Worm (Caenorhabditis elegans) whole organism, midembryonic: ENCODE data around the gene C24H10.2.
A peak's percentile ranks its signal among the peaks of the same experiment; 100 is the strongest.

Experiments used
- T22C8.4 ChIP-seq: fragments of 200-800 bp; sonication (Bioruptor generic); IDR thresholded peaks from 2 replicates; pipeline ENCODE4 v1.3.6; 2022; ENCODE audit warnings: missing genetic modification characterization, missing compliant biosample characterization
- cog-1 ChIP-seq: sonication (generic microtip); optimal IDR thresholded peaks from 2 replicates; lab custom pipeline; 2016; ENCODE audit warnings: missing genetic modification characterization, missing compliant biosample characterization
- flt-1 ChIP-seq: fragments of 200-800 bp; sonication (Bioruptor generic); IDR thresholded peaks from 2 replicates; pipeline ENCODE4 v1.3.6; 2022; ENCODE audit warnings: missing genetic modification characterization, missing compliant biosample characterization
- klf-2 ChIP-seq: fragments of 200-800 bp; sonication (Bioruptor generic); conservative IDR thresholded peaks from 2 replicates; pipeline ENCODE4 v1.3.6; 2022; ENCODE audit warnings: missing genetic modification reagents, missing genetic modification characterization, missing compliant biosample characterization
- med-1 ChIP-seq: sonication (generic microtip); optimal IDR thresholded peaks from 2 replicates; lab custom pipeline; 2017; ENCODE audit warnings: missing genetic modification characterization, mild to moderate bottlenecking, missing compliant biosample characterization, antibody characterized with exemption, missing genetic modification reagents; ENCODE audit not compliant: insufficient read depth
- ref-1 ChIP-seq: fragments of 200-800 bp; sonication (Bioruptor generic); conservative IDR thresholded peaks from 2 replicates; pipeline ENCODE4 v1.3.6; 2022; ENCODE audit warnings: missing genetic modification reagents, missing genetic modification characterization, missing compliant biosample characterization
- tab-1 ChIP-seq: fragments of 200-800 bp; sonication (Bioruptor generic); IDR thresholded peaks from 2 replicates; pipeline ENCODE4 v1.3.6; 2022; ENCODE audit warnings: missing genetic modification characterization, missing compliant biosample characterization
- ztf-23 ChIP-seq: fragments of 200-800 bp; sonication (Bioruptor generic); IDR thresholded peaks from 2 replicates; pipeline ENCODE4 v1.3.6; 2022; ENCODE audit warnings: missing genetic modification reagents, missing genetic modification characterization, missing compliant biosample characterization
- ztf-29 ChIP-seq: fragments of 200-800 bp; sonication (Bioruptor generic); IDR thresholded peaks from 2 replicates; pipeline ENCODE4 v1.3.6; 2022; ENCODE audit warnings: missing genetic modification reagents, missing genetic modification characterization, missing compliant biosample characterization

Gene C24H10.2

ce11 chrX:5085465-5085864 lies 21.1 kb downstream of the C24H10.2 start:
- peak; percentile 96 for TF ChIP-seq T22C8.4 (GFP tag; lab: Robert Waterston, UW)
- TF ChIP-seq med-1 (GFP tag; lab: Kevin White, UChicago): peak; percentile 82
- peak; percentile 97 for TF ChIP-seq flt-1 (GFP tag; lab: Robert Waterston, UW)
- TF ChIP-seq klf-2: peak; percentile 96
- TF ChIP-seq ztf-29 (GFP tag; lab: Robert Waterston, UW): peak; percentile 99
- peak; percentile 97 for TF ChIP-seq ztf-23 (GFP tag; lab: Robert Waterston, UW)
- TF ChIP-seq tab-1 (GFP tag; lab: Robert Waterston, UW): peak; percentile 97
- TF ChIP-seq ref-1 (GFP tag; lab: Robert Waterston, UW): peak; percentile 90
- TF ChIP-seq cog-1 (tag; lab: Kevin White, UChicago): peak; percentile 99

- TF ChIP-seq T22C8.4 (GFP tag; lab: Robert Waterston, UW) (no peak), ztf-23 (GFP tag; lab: Robert Waterston, UW) (no peak), ref-1 (GFP tag; lab: Robert Waterston, UW) (no peak), tab-1 (GFP tag; lab: Robert Waterston, UW) (no peak), klf-2 (no peak)
Observed at ce11 chrX:5086212-5086611, 21.8 kb downstream of the C24H10.2 start.

ce11 chrX:5087366-5087891 lies 23.0 kb downstream of the C24H10.2 start, which contains the start of gene pnk-4:
pnk-4 (plus strand) TSS chrX:5087841.
- TF ChIP-seq ztf-23 (GFP tag; lab: Robert Waterston, UW): no peak
- TF ChIP-seq cog-1 (tag; lab: Kevin White, UChicago): no peak
- no peak for TF ChIP-seq ref-1 (GFP tag; lab: Robert Waterston, UW)
- TF ChIP-seq T22C8.4 (GFP tag; lab: Robert Waterston, UW): no peak
- TF ChIP-seq klf-2: no peak
- TF ChIP-seq med-1 (GFP tag; lab: Kevin White, UChicago): no peak
- no peak for TF ChIP-seq flt-1 (GFP tag; lab: Robert Waterston, UW)
- TF ChIP-seq tab-1 (GFP tag; lab: Robert Waterston, UW): no peak
- no peak for TF ChIP-seq ztf-29 (GFP tag; lab: Robert Waterston, UW)

ce11 chrX:5093997-5094396 lies 29.6 kb downstream of the C24H10.2 start:
- TF ChIP-seq klf-2: no peak
- no peak for TF ChIP-seq med-1 (GFP tag; lab: Kevin White, UChicago)
- TF ChIP-seq T22C8.4 (GFP tag; lab: Robert Waterston, UW): no peak
- no peak for TF ChIP-seq ztf-23 (GFP tag; lab: Robert Waterston, UW)
- no peak for TF ChIP-seq ref-1 (GFP tag; lab: Robert Waterston, UW)
- TF ChIP-seq flt-1 (GFP tag; lab: Robert Waterston, UW): no peak

ce11 chrX:5096967-5097366 lies 32.6 kb downstream of the C24H10.2 start, which contains the start of gene acn-1:
acn-1 (minus strand) TSS chrX:5097067.
- TF ChIP-seq T22C8.4 (GFP tag; lab: Robert Waterston, UW) (no peak), klf-2 (no peak), ztf-29 (GFP tag; lab: Robert Waterston, UW) (no peak), med-1 (GFP tag; lab: Kevin White, UChicago) (no peak)

- TF ChIP-seq flt-1 (GFP tag; lab: Robert Waterston, UW) (no peak), klf-2 (no peak), ztf-23 (GFP tag; lab: Robert Waterston, UW) (no peak), ref-1 (GFP tag; lab: Robert Waterston, UW) (no peak), ztf-29 (GFP tag; lab: Robert Waterston, UW) (no peak), T22C8.4 (GFP tag; lab: Robert Waterston, UW) (no peak), cog-1 (tag; lab: Kevin White, UChicago) (no peak), tab-1 (GFP tag; lab: Robert Waterston, UW) (no peak), med-1 (GFP tag; lab: Kevin White, UChicago) (no peak)
Observed at ce11 chrX:5098935-5099334, 34.5 kb downstream of the C24H10.2 start.

ce11 chrX:5100738-5101379 lies 36.5 kb downstream of the C24H10.2 start, which contains the start of gene vit-2:
vit-2 (plus strand) TSS chrX:5101042.
- TF ChIP-seq tab-1 (GFP tag; lab: Robert Waterston, UW): no peak
- TF ChIP-seq klf-2: no peak
- no peak for TF ChIP-seq ztf-23 (GFP tag; lab: Robert Waterston, UW)
- no peak for TF ChIP-seq ztf-29 (GFP tag; lab: Robert Waterston, UW)
- TF ChIP-seq ref-1 (GFP tag; lab: Robert Waterston, UW): no peak
- TF ChIP-seq flt-1 (GFP tag; lab: Robert Waterston, UW): no peak
- no peak for TF ChIP-seq T22C8.4 (GFP tag; lab: Robert Waterston, UW)
- no peak for TF ChIP-seq med-1 (GFP tag; lab: Kevin White, UChicago)
- no peak for TF ChIP-seq cog-1 (tag; lab: Kevin White, UChicago)

- no peak for TF ChIP-seq flt-1 (GFP tag; lab: Robert Waterston, UW)
- no peak for TF ChIP-seq cog-1 (tag; lab: Kevin White, UChicago)
- TF ChIP-seq klf-2: no peak
- no peak for TF ChIP-seq T22C8.4 (GFP tag; lab: Robert Waterston, UW)
- no peak for TF ChIP-seq med-1 (GFP tag; lab: Kevin White, UChicago)
- no peak for TF ChIP-seq tab-1 (GFP tag; lab: Robert Waterston, UW)
- TF ChIP-seq ref-1 (GFP tag; lab: Robert Waterston, UW): no peak
- TF ChIP-seq ztf-23 (GFP tag; lab: Robert Waterston, UW): no peak
- TF ChIP-seq ztf-29 (GFP tag; lab: Robert Waterston, UW): no peak
Observed at ce11 chrX:5102338-5102737, 37.9 kb downstream of the C24H10.2 start.

- TF ChIP-seq flt-1 (GFP tag; lab: Robert Waterston, UW) (no peak), ref-1 (GFP tag; lab: Robert Waterston, UW) (no peak), med-1 (GFP tag; lab: Kevin White, UChicago) (no peak), ztf-29 (GFP tag; lab: Robert Waterston, UW) (no peak), T22C8.4 (GFP tag; lab: Robert Waterston, UW) (no peak), ztf-23 (GFP tag; lab: Robert Waterston, UW) (no peak), cog-1 (tag; lab: Kevin White, UChicago) (no peak), tab-1 (GFP tag; lab: Robert Waterston, UW) (no peak), klf-2 (no peak)
Observed at ce11 chrX:5103422-5103821, 39.0 kb downstream of the C24H10.2 start.
